Worm (Caenorhabditis elegans) whole organism, L4/young adult: ENCODE data around the gene F26D11.2.

Experiments used
- W03F9.2 ChIP-seq: fragments of 150-350 bp; optimal IDR thresholded peaks from 2 replicates; lab custom pipeline; 2014; ENCODE audit warnings: missing biosample characterization, missing genetic modification characterization
- him-1 ChIP-seq: sonication (generic microtip); optimal IDR thresholded peaks from 2 replicates; lab custom pipeline; 2016; ENCODE audit warnings: missing genotype, missing genetic modification reagents, missing genetic modification characterization, missing compliant biosample characterization

ce11 chrV:8005000-8005399 lies 45.9 kb downstream of the F26D11.2 start, which contains the start of gene Y97E10AR.8:
- TF ChIP-seq W03F9.2 (tag; lab: Kevin White, UChicago) = no peak
- no peak for TF ChIP-seq him-1 (tag; lab: Kevin White, UChicago)
